Fruit fly (Drosophila melanogaster) whole organism, embryonic: ENCODE results near the gene Pp1alpha-96A.
A peak's percentile ranks its signal among the peaks of the same experiment; 100 is the strongest.

Source experiments
- Ada2b ChIP-seq: fragments of 200-800 bp; sonication (Bioruptor generic); IDR thresholded peaks from 2 replicates; pipeline ENCODE4 v1.3.6; 2022; ENCODE audit warnings: missing biosample characterization, missing genetic modification characterization
- Atf3 ChIP-seq: fragments of 200-800 bp; sonication (Bioruptor generic); optimal IDR thresholded peaks from 3 replicates; lab custom pipeline; 2016; ENCODE audit warnings: missing biosample characterization, missing genetic modification characterization
- Atf6 ChIP-seq: fragments of 200-800 bp; sonication (Bioruptor generic); IDR thresholded peaks from 2 replicates; pipeline ENCODE4 v1.3.6; 2022; ENCODE audit warnings: missing biosample characterization, missing genetic modification characterization
- CG10147 ChIP-seq: fragments of 200-800 bp; sonication (Bioruptor generic); optimal IDR thresholded peaks from 2 replicates; lab custom pipeline; 2019; ENCODE audit warnings: missing biosample characterization, mild to moderate bottlenecking, missing genetic modification characterization, moderate library complexity
- CG14014 ChIP-seq: fragments of 200-800 bp; sonication (Bioruptor generic); IDR thresholded peaks from 2 replicates; pipeline ENCODE4 v1.3.6; 2022; ENCODE audit warnings: missing biosample characterization, missing genetic modification characterization
- CG1529 ChIP-seq: fragments of 200-800 bp; sonication (Bioruptor generic); optimal IDR thresholded peaks from 3 replicates; lab custom pipeline; 2018; ENCODE audit warnings: missing biosample characterization, missing genetic modification characterization
- CG15601 ChIP-seq: fragments of 200-800 bp; sonication (Bioruptor generic); optimal IDR thresholded peaks from 3 replicates; lab custom pipeline; 2019; ENCODE audit warnings: missing biosample characterization, mild to moderate bottlenecking, missing genetic modification characterization, moderate library complexity
- CG1647 ChIP-seq: fragments of 200-800 bp; sonication (Bioruptor generic); optimal IDR thresholded peaks from 3 replicates; lab custom pipeline; 2016; ENCODE audit warnings: missing biosample characterization, missing genetic modification characterization
- CG17912 ChIP-seq: fragments of 200-800 bp; sonication (Bioruptor generic); optimal IDR thresholded peaks from 2 replicates; lab custom pipeline; 2018; ENCODE audit warnings: missing biosample characterization, mild to moderate bottlenecking, missing genetic modification characterization
- CG1792 ChIP-seq: fragments of 200-800 bp; sonication (Bioruptor generic); optimal IDR thresholded peaks from 2 replicates; lab custom pipeline; 2016; ENCODE audit warnings: missing biosample characterization, missing genetic modification characterization
- CG2116 ChIP-seq: fragments of 200-800 bp; sonication (Bioruptor generic); optimal IDR thresholded peaks from 3 replicates; lab custom pipeline; 2018; ENCODE audit warnings: missing biosample characterization, mild to moderate bottlenecking, missing genetic modification characterization
- CG2202 ChIP-seq: fragments of 200-800 bp; sonication (Bioruptor generic); optimal IDR thresholded peaks from 2 replicates; lab custom pipeline; 2018; ENCODE audit warnings: missing biosample characterization, mild to moderate bottlenecking, missing genetic modification characterization
- CG34422 ChIP-seq: fragments of 200-800 bp; sonication (Bioruptor generic); IDR thresholded peaks from 3 replicates; pipeline ENCODE4 v1.3.6; 2022; ENCODE audit warnings: missing biosample characterization, missing genetic modification characterization
- CG43689 ChIP-seq: fragments of 200-800 bp; sonication (Bioruptor generic); IDR thresholded peaks from 2 replicates; pipeline ENCODE4 v1.3.6; 2022; ENCODE audit warnings: missing biosample characterization, missing genetic modification characterization
- CG5953 ChIP-seq: fragments of 200-800 bp; sonication (Bioruptor generic); IDR thresholded peaks from 2 replicates; pipeline ENCODE4 v1.3.6; 2022; ENCODE audit warnings: missing biosample characterization, missing genetic modification characterization
- CG6254 ChIP-seq: fragments of 200-800 bp; sonication (Bioruptor generic); optimal IDR thresholded peaks from 3 replicates; lab custom pipeline; 2017; ENCODE audit warnings: mild to moderate bottlenecking, missing biosample characterization, missing genetic modification reagents, missing genetic modification characterization
- CG7556 ChIP-seq: fragments of 200-800 bp; sonication (Bioruptor generic); optimal IDR thresholded peaks from 2 replicates; lab custom pipeline; 2017; ENCODE audit warnings: missing biosample characterization, mild to moderate bottlenecking, missing genetic modification characterization
- CG7987 ChIP-seq: fragments of 200-800 bp; sonication (Bioruptor generic); optimal IDR thresholded peaks from 2 replicates; lab custom pipeline; 2018; ENCODE audit warnings: missing biosample characterization, mild to moderate bottlenecking, missing genetic modification characterization, moderate library complexity
- CG8290 ChIP-seq, 3 experiments: fragments of 200-800 bp; sonication (Bioruptor generic); optimal IDR thresholded peaks; 2 replicates each; lab custom pipeline; 2016 to 2019; ENCODE audit warnings: missing biosample characterization in 3 of 3, missing genetic modification characterization in 3 of 3, mild to moderate bottlenecking in 2 of 3, moderate library complexity in 1 of 3
- CTCF ChIP-seq: fragments of 200-800 bp; sonication (Bioruptor generic); optimal IDR thresholded peaks from 2 replicates; lab custom pipeline; 2017; ENCODE audit warnings: missing biosample characterization, mild to moderate bottlenecking, missing genetic modification characterization, moderate library complexity
- Dad ChIP-seq: fragments of 200-800 bp; sonication (Bioruptor generic); optimal IDR thresholded peaks from 3 replicates; lab custom pipeline; 2016; ENCODE audit warnings: missing biosample characterization, missing genetic modification characterization
- HLH4C ChIP-seq: fragments of 200-800 bp; sonication (Bioruptor generic); IDR thresholded peaks from 3 replicates; pipeline ENCODE4 v1.3.6; 2022; ENCODE audit warnings: missing biosample characterization, missing genetic modification characterization; ENCODE audit not compliant: partially characterized antibody
- HmgD ChIP-seq: fragments of 200-800 bp; sonication (Bioruptor generic); optimal IDR thresholded peaks from 3 replicates; lab custom pipeline; 2016; ENCODE audit warnings: missing biosample characterization, missing genetic modification characterization
- Lim3 ChIP-seq: fragments of 200-800 bp; sonication (Bioruptor generic); IDR thresholded peaks from 2 replicates; pipeline ENCODE4 v1.3.6; 2022; ENCODE audit warnings: missing biosample characterization, missing genetic modification characterization
- Lpt ChIP-seq: fragments of >200 bp; optimal IDR thresholded peaks from 2 replicates; lab custom pipeline; 2018; ENCODE audit warnings: missing biosample characterization, missing genetic modification characterization
- Nf-YC ChIP-seq: fragments of 200-800 bp; optimal IDR thresholded peaks from 3 replicates; lab custom pipeline; 2019; ENCODE audit warnings: missing biosample characterization, mild to moderate bottlenecking, missing genetic modification characterization, moderate library complexity
- abd-A ChIP-seq: fragments of 200-800 bp; sonication (Bioruptor generic); optimal IDR thresholded peaks from 3 replicates; lab custom pipeline; 2019; ENCODE audit warnings: missing biosample characterization, mild to moderate bottlenecking, missing genetic modification characterization, moderate library complexity
- ash1 ChIP-seq: fragments of 200-800 bp; sonication (Bioruptor generic); optimal IDR thresholded peaks from 2 replicates; lab custom pipeline; 2018; ENCODE audit warnings: missing biosample characterization, mild to moderate bottlenecking, missing genetic modification characterization
- chm ChIP-seq: fragments of 200-800 bp; sonication (Bioruptor generic); IDR thresholded peaks from 2 replicates; pipeline ENCODE4 v1.3.6; 2022; ENCODE audit warnings: missing biosample characterization, missing genetic modification characterization
- ci ChIP-seq: fragments of 200-800 bp; sonication (Bioruptor generic); IDR thresholded peaks from 3 replicates; pipeline ENCODE4 v1.3.6; 2022; ENCODE audit warnings: missing biosample characterization, missing genetic modification characterization
- corto ChIP-seq: fragments of 200-800 bp; sonication (Bioruptor generic); optimal IDR thresholded peaks from 2 replicates; lab custom pipeline; 2016; ENCODE audit warnings: missing biosample characterization, mild to moderate bottlenecking, missing genetic modification characterization, moderate library complexity
- crol ChIP-seq: fragments of 200-800 bp; sonication (Bioruptor generic); IDR thresholded peaks from 2 replicates; pipeline ENCODE4 v1.3.6; 2022; ENCODE audit warnings: missing biosample characterization, missing genetic modification characterization
- dan ChIP-seq: fragments of 200-800 bp; sonication (Bioruptor generic); IDR thresholded peaks from 2 replicates; pipeline ENCODE4 v1.3.6; 2022; ENCODE audit warnings: missing biosample characterization, missing genetic modification characterization
- dmrt11E ChIP-seq: fragments of 200-800 bp; sonication (Bioruptor generic); optimal IDR thresholded peaks from 3 replicates; lab custom pipeline; 2018; ENCODE audit warnings: missing biosample characterization, mild to moderate bottlenecking, missing genetic modification characterization, moderate library complexity
- en ChIP-seq: fragments of 200-800 bp; sonication (Bioruptor generic); optimal IDR thresholded peaks from 2 replicates; lab custom pipeline; 2016; ENCODE audit warnings: missing biosample characterization, missing genetic modification characterization
- gro ChIP-seq: fragments of 200-800 bp; sonication (Bioruptor generic); optimal IDR thresholded peaks from 2 replicates; lab custom pipeline; 2016; ENCODE audit warnings: missing biosample characterization, missing genetic modification characterization
- hkb ChIP-seq, 2 experiments: fragments of 200-800 bp in 1 of 2; fragments of >200 bp in 1 of 2; sonication (Bioruptor generic) in 1 of 2; IDR thresholded peaks in 1 of 2; optimal IDR thresholded peaks in 1 of 2; 2 replicates each; pipeline versions ENCODE4 v1.3.6 to Lab custom; 2017 to 2022; ENCODE audit warnings: missing biosample characterization in 1 of 2, missing genetic modification characterization in 1 of 2
- jigr1 ChIP-seq: fragments of 200-800 bp; sonication (Bioruptor generic); IDR thresholded peaks from 3 replicates; pipeline ENCODE4 v1.3.6; 2022; ENCODE audit warnings: missing biosample characterization, missing genetic modification characterization
- lbe ChIP-seq: fragments of 200-800 bp; sonication (Bioruptor generic); optimal IDR thresholded peaks from 2 replicates; lab custom pipeline; 2016; ENCODE audit warnings: missing biosample characterization, mild to moderate bottlenecking, missing genetic modification characterization
- lmd ChIP-seq: fragments of 200-800 bp; sonication (Bioruptor generic); IDR thresholded peaks from 2 replicates; pipeline ENCODE4 v1.3.6; 2022; ENCODE audit warnings: missing biosample characterization, missing genetic modification characterization
- lola ChIP-seq, 3 experiments: fragments of >200 bp in 2 of 3; fragments of 200-800 bp in 1 of 3; sonication (Bioruptor generic) in 1 of 3; optimal IDR thresholded peaks; 2 replicates each; lab custom pipeline; 2017 to 2019; ENCODE audit warnings: missing biosample characterization in 3 of 3, missing genetic modification characterization in 3 of 3, mild to moderate bottlenecking in 1 of 3, moderate library complexity in 1 of 3
- mirr ChIP-seq: fragments of 200-800 bp; sonication (Bioruptor generic); optimal IDR thresholded peaks from 3 replicates; lab custom pipeline; 2018; ENCODE audit warnings: missing biosample characterization, mild to moderate bottlenecking, missing genetic modification characterization
- phol ChIP-seq: fragments of 200-800 bp; sonication (Bioruptor generic); optimal IDR thresholded peaks from 3 replicates; lab custom pipeline; 2018; ENCODE audit warnings: missing biosample characterization, mild to moderate bottlenecking, missing genetic modification characterization, moderate library complexity
- sc ChIP-seq, 3 experiments: fragments of >200 bp in 2 of 3; fragments of 200-800 bp in 1 of 3; sonication (Bioruptor generic) in 1 of 3; optimal IDR thresholded peaks; 2 replicates in 2 of 3; 3 replicates in 1 of 3; lab custom pipeline; 2017; ENCODE audit warnings: mild to moderate bottlenecking in 1 of 3, missing biosample characterization in 1 of 3, missing genetic modification characterization in 1 of 3, missing genetic modification reagents in 1 of 3
- seq ChIP-seq: fragments of 200-800 bp; sonication (Bioruptor generic); IDR thresholded peaks from 2 replicates; pipeline ENCODE4 v1.3.6; 2022; ENCODE audit warnings: missing biosample characterization, missing genetic modification characterization
- sob ChIP-seq: fragments of 200-800 bp; sonication (Bioruptor generic); IDR thresholded peaks from 2 replicates; pipeline ENCODE4 v1.3.6; 2022; ENCODE audit warnings: missing biosample characterization, missing genetic modification characterization
- sqz ChIP-seq: fragments of 200-800 bp; sonication (Bioruptor generic); optimal IDR thresholded peaks from 3 replicates; lab custom pipeline; 2018; ENCODE audit warnings: missing biosample characterization, mild to moderate bottlenecking, missing genetic modification characterization
- sug ChIP-seq: fragments of 200-800 bp; optimal IDR thresholded peaks from 2 replicates; lab custom pipeline; 2019; ENCODE audit warnings: missing biosample characterization, mild to moderate bottlenecking, missing genetic modification characterization, moderate library complexity
- ttk ChIP-seq: fragments of 200-800 bp; sonication (Bioruptor generic); IDR thresholded peaks from 2 replicates; pipeline ENCODE4 v2.1.2; 2022; ENCODE audit warnings: missing biosample characterization, missing genetic modification characterization
- zfh1 ChIP-seq: fragments of 200-800 bp; sonication (Bioruptor generic); IDR thresholded peaks from 3 replicates; pipeline ENCODE4 v1.3.6; 2022; ENCODE audit warnings: missing biosample characterization, missing genetic modification characterization

Gene Pp1alpha-96A

DNA sequence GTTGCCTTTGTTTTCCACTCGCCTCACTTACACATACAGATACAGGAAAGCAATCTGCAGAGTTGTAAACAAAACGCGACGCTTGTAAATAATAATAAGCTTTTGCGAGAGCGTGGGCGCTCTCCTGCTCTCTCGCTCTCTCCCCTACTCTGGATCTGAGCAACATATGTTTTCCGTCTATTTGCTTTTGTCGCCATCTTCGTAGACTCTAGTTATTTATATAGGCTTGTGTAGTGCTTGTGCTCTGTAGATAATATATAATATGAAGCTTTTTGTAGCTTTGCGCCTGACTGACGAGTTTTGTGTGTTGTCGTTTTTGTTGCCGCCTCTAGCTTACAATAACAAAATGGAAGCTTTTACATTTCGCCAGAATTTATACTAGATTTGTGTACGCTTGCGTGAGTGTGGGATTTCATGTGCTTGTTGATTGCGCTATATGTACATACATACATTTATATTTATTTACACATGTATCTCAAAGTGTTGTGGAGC lies 47.7 kb downstream of the Pp1alpha-96A start (continued):
- TF ChIP-seq abd-A (tag; lab: Kevin White, UChicago) (peak; percentile 99), Lim3 (GFP tag; lab: Robert Waterston, UW) (no peak), Atf3 (GFP tag; lab: Kevin White, UChicago) (no peak), dan (GFP tag; lab: Robert Waterston, UW) (no peak), CG5953 (GFP tag; lab: Robert Waterston, UW) (peak; percentile 58), sug (tag; lab: Kevin White, UChicago) (peak; percentile 78), hkb (optimal IDR thresholded peaks at IDR 0.05; lab: Kevin White, UChicago) (no peak), hkb (GFP tag; IDR thresholded peaks at IDR 0.05; lab: Robert Waterston, UW) (peak; percentile 71), zfh1 (no peak), sc (optimal IDR thresholded peaks at IDR 0.05; lab: Kevin White, UChicago) (no peak), sc (GFP tag; optimal IDR thresholded peaks at IDR 0.05; lab: Kevin White, UChicago) (peak; percentile 25), CG1529 (peak; percentile 74), CG14014 (GFP tag; lab: Robert Waterston, UW) (peak; percentile 70; the same call in 1 of the 2 replicates), lola (GFP tag; optimal IDR thresholded peaks at IDR 0.05; lab: Kevin White, UChicago) (peak in 1 of 3 experiments; percentile 7), dmrt11E (tag; lab: Kevin White, UChicago) (peak; percentile 10), Ada2b (GFP tag; lab: Robert Waterston, UW) (no peak), CG43689 (no peak), gro (peak; percentile 67), HLH4C (GFP tag; lab: Robert Waterston, UW) (no peak), CG2116 (GFP tag; lab: Kevin White, UChicago) (peak; percentile 43), chm (GFP tag; lab: Robert Waterston, UW) (peak; percentile 91), lbe (GFP tag; lab: Kevin White, UChicago) (peak; percentile 78), mirr (peak; percentile 93), HmgD (GFP tag; lab: Kevin White, UChicago) (no peak), en (no peak), CG2202 (tag; lab: Kevin White, UChicago) (peak; percentile 58), corto (GFP tag; lab: Kevin White, UChicago) (peak; percentile 72), ttk (GFP tag; lab: Robert Waterston, UW) (no peak), CG15601 (peak; percentile 82), seq (peak; percentile 69; the same call in 1 of the 2 replicates), crol (peak; percentile 57; the same call in 1 of the 2 replicates), lmd (GFP tag; lab: Robert Waterston, UW) (no peak), CG10147 (peak; percentile 75), CG6254 (GFP tag; lab: Kevin White, UChicago) (peak; percentile 38), Nf-YC (tag; lab: Kevin White, UChicago) (peak; percentile 58), ash1 (GFP tag; lab: Kevin White, UChicago) (peak; percentile 5), Lpt (GFP tag; lab: Kevin White, UChicago) (no peak), CG17912 (GFP tag; lab: Kevin White, UChicago) (peak; percentile 37), CTCF (GFP tag; lab: Kevin White, UChicago) (peak; percentile 62), CG7987 (peak; percentile 88), Dad (peak; percentile 25), CG1792 (GFP tag; lab: Kevin White, UChicago) (no peak), sqz (GFP tag; lab: Kevin White, UChicago) (peak; percentile 60), CG1647 (peak; percentile 38), phol (tag; lab: Kevin White, UChicago) (no peak), Atf6 (peak; percentile 77), jigr1 (GFP tag; lab: Robert Waterston, UW) (no peak), CG7556 (GFP tag; lab: Kevin White, UChicago) (peak; percentile 44), CG8290 (GFP tag; optimal IDR thresholded peaks at IDR 0.05; lab: Kevin White, UChicago) (peak; percentile 28), CG8290 (tag; optimal IDR thresholded peaks at IDR 0.05; lab: Kevin White, UChicago) (peak in 1 of 2 experiments; percentile 47), ci (GFP tag; lab: Robert Waterston, UW) (peak; percentile 85), CG34422 (GFP tag; lab: Robert Waterston, UW) (peak; percentile 60; the same call in 1 of the 3 replicates), sob (GFP tag; lab: Robert Waterston, UW) (0 out of 2 replicates have a peak, but pooled peaks have one; percentile 60)
